Worm (Caenorhabditis elegans) whole organism, mixed stage, embryonic: ENCODE results near the gene K05F6.8.
"Not testable (repeated sequence)": the region's sequence is repeated elsewhere in the genome, so short reads cannot be mapped to it uniquely, and the experiment has no call there.

Experiments
- M03D4.4 ChIP-seq: sonication (generic microtip); optimal IDR thresholded peaks from 2 replicates; lab custom pipeline; 2017; ENCODE audit warnings: mild to moderate bottlenecking, missing genetic modification characterization, missing compliant biosample characterization
- blmp-1 ChIP-seq: fragments of 150-350 bp; optimal IDR thresholded peaks from 2 replicates; lab custom pipeline; 2014; ENCODE audit warnings: missing biosample characterization, missing genetic modification characterization
- ceh-43 ChIP-seq: fragments of 200-800 bp; sonication (Bioruptor generic); optimal IDR thresholded peaks from 2 replicates; lab custom pipeline; 2018; ENCODE audit warnings: mild to moderate bottlenecking, missing genetic modification characterization, moderate library complexity, missing compliant biosample characterization
- ceh-83 ChIP-seq: fragments of 200-800 bp; sonication (Bioruptor generic); optimal IDR thresholded peaks from 2 replicates; lab custom pipeline; 2018; ENCODE audit warnings: mild to moderate bottlenecking, missing genetic modification characterization, missing compliant biosample characterization
- ces-1 ChIP-seq: fragments of 150-350 bp; optimal IDR thresholded peaks from 2 replicates; lab custom pipeline; 2014; ENCODE audit warnings: missing biosample characterization, missing genetic modification reagents, missing genetic modification characterization
- cnd-1 ChIP-seq: fragments of 200-800 bp; sonication (Bioruptor generic); optimal IDR thresholded peaks from 2 replicates; lab custom pipeline; 2018; ENCODE audit warnings: mild to moderate bottlenecking, missing genetic modification characterization, missing compliant biosample characterization
- drap-1 ChIP-seq: fragments of 200-800 bp; sonication (Bioruptor generic); optimal IDR thresholded peaks from 3 replicates; lab custom pipeline; 2018; ENCODE audit warnings: mild to moderate bottlenecking, missing genetic modification characterization, missing compliant biosample characterization
- elt-1 ChIP-seq: sonication (generic microtip); optimal IDR thresholded peaks from 2 replicates; lab custom pipeline; 2017; ENCODE audit warnings: missing genetic modification characterization, mild to moderate bottlenecking, missing compliant biosample characterization, antibody characterized with exemption, moderate library complexity, borderline replicate concordance; ENCODE audit not compliant: insufficient read depth
- elt-3 ChIP-seq: fragments of 150-350 bp; optimal IDR thresholded peaks from 2 replicates; lab custom pipeline; 2014; ENCODE audit warnings: missing biosample characterization, missing genetic modification characterization
- flh-1 ChIP-seq: fragments of 200-800 bp; sonication (Bioruptor generic); optimal IDR thresholded peaks from 2 replicates; lab custom pipeline; 2018; ENCODE audit warnings: mild to moderate bottlenecking, missing genetic modification characterization, moderate library complexity, missing compliant biosample characterization
- ham-2 ChIP-seq: fragments of 200-800 bp; sonication (Bioruptor generic); optimal IDR thresholded peaks from 2 replicates; lab custom pipeline; 2018; ENCODE audit warnings: mild to moderate bottlenecking, missing genetic modification characterization, missing compliant biosample characterization
- hlh-1 ChIP-seq: fragments of 150-350 bp; optimal IDR thresholded peaks from 2 replicates; lab custom pipeline; 2014; ENCODE audit warnings: missing biosample characterization, missing genetic modification reagents, missing genetic modification characterization
- lin-13 ChIP-seq: fragments of 150-350 bp; optimal IDR thresholded peaks from 2 replicates; lab custom pipeline; 2014; ENCODE audit warnings: missing biosample characterization, missing genetic modification characterization
- lin-32 ChIP-seq: fragments of 200-800 bp; sonication (Bioruptor generic); optimal IDR thresholded peaks from 2 replicates; lab custom pipeline; 2018; ENCODE audit warnings: mild to moderate bottlenecking, missing genetic modification characterization, missing compliant biosample characterization
- lsy-2 ChIP-seq: fragments of 150-350 bp; optimal IDR thresholded peaks from 2 replicates; lab custom pipeline; 2014; ENCODE audit warnings: missing biosample characterization, missing genetic modification characterization
- mab-5 ChIP-seq: fragments of 150-350 bp; optimal IDR thresholded peaks from 2 replicates; lab custom pipeline; 2014; ENCODE audit warnings: missing biosample characterization, missing genetic modification characterization
- mep-1 ChIP-seq: fragments of 150-350 bp; optimal IDR thresholded peaks from 2 replicates; lab custom pipeline; 2017; ENCODE audit warnings: missing biosample characterization, missing genetic modification reagents, missing genetic modification characterization, inconsistent platforms
- mls-2 ChIP-seq: sonication (generic microtip); optimal IDR thresholded peaks from 2 replicates; lab custom pipeline; 2016; ENCODE audit warnings: mild to moderate bottlenecking, missing genetic modification characterization, moderate library complexity, missing compliant biosample characterization
- nhr-12 ChIP-seq: fragments of 150-350 bp; optimal IDR thresholded peaks from 2 replicates; lab custom pipeline; 2014; ENCODE audit warnings: missing biosample characterization, missing genetic modification characterization
- nhr-2 ChIP-seq: fragments of 150-350 bp; optimal IDR thresholded peaks from 2 replicates; lab custom pipeline; 2014; ENCODE audit warnings: missing biosample characterization, missing genetic modification characterization
- nhr-28 ChIP-seq: fragments of 150-350 bp; optimal IDR thresholded peaks from 2 replicates; lab custom pipeline; 2014; ENCODE audit warnings: missing biosample characterization, missing genetic modification characterization
- nhr-76 ChIP-seq: sonication (generic microtip); optimal IDR thresholded peaks from 2 replicates; lab custom pipeline; 2017; ENCODE audit warnings: missing biosample characterization, missing genetic modification characterization
- pha-4 ChIP-seq: fragments of 150-350 bp; optimal IDR thresholded peaks from 2 replicates; lab custom pipeline; 2018; ENCODE audit warnings: missing biosample characterization, missing genetic modification reagents, missing genetic modification characterization
- sem-2 ChIP-seq: fragments of 200-800 bp; sonication (Bioruptor generic); optimal IDR thresholded peaks from 2 replicates; lab custom pipeline; 2018; ENCODE audit warnings: mild to moderate bottlenecking, missing genetic modification characterization, missing compliant biosample characterization
- sptf-1 ChIP-seq: sonication (generic microtip); optimal IDR thresholded peaks from 2 replicates; lab custom pipeline; 2017; ENCODE audit warnings: mild to moderate bottlenecking, missing genetic modification characterization, moderate library complexity, missing compliant biosample characterization
- unc-120 ChIP-seq: sonication (generic microtip); optimal IDR thresholded peaks from 2 replicates; lab custom pipeline; 2017; ENCODE audit warnings: missing genetic modification characterization, missing compliant biosample characterization; ENCODE audit not compliant: poor library complexity, severe bottlenecking
- unc-39 ChIP-seq: fragments of 150-350 bp; optimal IDR thresholded peaks from 2 replicates; lab custom pipeline; 2014; ENCODE audit warnings: missing biosample characterization, missing genetic modification characterization
- zip-8 ChIP-seq: fragments of 150-350 bp; optimal IDR thresholded peaks from 2 replicates; lab custom pipeline; 2014; ENCODE audit warnings: missing biosample characterization, missing genetic modification characterization

K05F6.8 gene

DNA sequence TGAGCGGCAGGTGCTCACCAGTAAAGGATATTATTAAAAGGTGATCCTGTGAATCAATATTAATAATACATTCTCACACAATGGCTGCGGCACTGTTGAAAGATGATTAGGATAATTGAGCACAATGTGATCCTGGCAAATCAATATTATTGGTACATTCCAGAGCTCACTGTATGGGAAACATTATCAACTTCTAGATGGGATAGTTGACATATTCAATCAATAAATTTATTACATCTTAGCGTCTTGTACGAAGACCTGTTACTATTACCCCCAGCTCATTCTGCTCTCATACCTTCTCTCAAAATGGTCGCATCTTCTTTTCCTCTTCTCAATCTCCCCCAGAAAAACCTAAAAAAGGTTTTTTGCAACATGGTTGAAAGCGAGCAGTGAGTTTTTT lies 668 bp upstream of the K05F6.8 start, which contains the start of gene fbxb-49:
Gene fbxb-49 (plus strand): TSS at position 301 of the 400 bp plus-strand sequence.
- no peak for TF ChIP-seq elt-1 (tag; lab: Kevin White, UChicago)
- TF ChIP-seq unc-120 (tag; lab: Kevin White, UChicago): no peak
- no peak for TF ChIP-seq unc-39
- TF ChIP-seq lin-13: no peak
- TF ChIP-seq blmp-1 (tag; lab: Kevin White, UChicago): no peak
- TF ChIP-seq elt-3 (tag; lab: Kevin White, UChicago): no peak
- TF ChIP-seq nhr-28 (tag; lab: Kevin White, UChicago): no peak
- TF ChIP-seq nhr-76 (tag; lab: Kevin White, UChicago): no peak
- TF ChIP-seq cnd-1 (tag; lab: Kevin White, UChicago): no peak
- TF ChIP-seq drap-1 (GFP tag; lab: Kevin White, UChicago): no peak
- TF ChIP-seq lsy-2 (tag; lab: Kevin White, UChicago): no peak
- TF ChIP-seq pha-4 (tag; lab: Kevin White, UChicago): no peak
- no peak for TF ChIP-seq M03D4.4

- TF ChIP-seq sem-2 (GFP tag; lab: Kevin White, UChicago): no peak
- TF ChIP-seq nhr-28 (tag; lab: Kevin White, UChicago): no peak
- no peak for TF ChIP-seq nhr-2 (tag; lab: Kevin White, UChicago)
- no peak for TF ChIP-seq mab-5
- no peak for TF ChIP-seq hlh-1 (tag; lab: Kevin White, UChicago)
- TF ChIP-seq elt-3 (tag; lab: Kevin White, UChicago): no peak
- TF ChIP-seq lin-13: no peak
- no peak for TF ChIP-seq blmp-1 (tag; lab: Kevin White, UChicago)
- no peak for TF ChIP-seq sptf-1 (tag; lab: Kevin White, UChicago)
- no peak for TF ChIP-seq pha-4 (tag; lab: Kevin White, UChicago)
- no peak for TF ChIP-seq ces-1 (GFP tag; lab: Kevin White, UChicago)
- TF ChIP-seq unc-39: no peak
These were observed 5.7 kb downstream of the K05F6.8 start, which contains the start of gene K05F6.14 for ce11 chrII:1561863-1562262. Gene K05F6.14 (plus strand): TSS chrII:1562163.

ce11 chrII:1560839-1561238 lies 6.7 kb downstream of the K05F6.8 start:
- TF ChIP-seq drap-1 (GFP tag; lab: Kevin White, UChicago) (no peak), elt-1 (tag; lab: Kevin White, UChicago) (no peak), mls-2 (no peak), sem-2 (GFP tag; lab: Kevin White, UChicago) (no peak), mep-1 (tag; lab: Kevin White, UChicago) (no peak), ham-2 (GFP tag; lab: Kevin White, UChicago) (no peak), flh-1 (no peak), lin-32 (GFP tag; lab: Kevin White, UChicago) (no peak), pha-4 (tag; lab: Kevin White, UChicago) (no peak), nhr-76 (tag; lab: Kevin White, UChicago) (no peak), hlh-1 (tag; lab: Kevin White, UChicago) (no peak), unc-39 (no peak), cnd-1 (tag; lab: Kevin White, UChicago) (no peak), zip-8 (tag; lab: Kevin White, UChicago) (no peak), nhr-12 (tag; lab: Kevin White, UChicago) (no peak), lsy-2 (tag; lab: Kevin White, UChicago) (no peak)
- TF ChIP-seq, all 35 proteins: peak for 0

DNA sequence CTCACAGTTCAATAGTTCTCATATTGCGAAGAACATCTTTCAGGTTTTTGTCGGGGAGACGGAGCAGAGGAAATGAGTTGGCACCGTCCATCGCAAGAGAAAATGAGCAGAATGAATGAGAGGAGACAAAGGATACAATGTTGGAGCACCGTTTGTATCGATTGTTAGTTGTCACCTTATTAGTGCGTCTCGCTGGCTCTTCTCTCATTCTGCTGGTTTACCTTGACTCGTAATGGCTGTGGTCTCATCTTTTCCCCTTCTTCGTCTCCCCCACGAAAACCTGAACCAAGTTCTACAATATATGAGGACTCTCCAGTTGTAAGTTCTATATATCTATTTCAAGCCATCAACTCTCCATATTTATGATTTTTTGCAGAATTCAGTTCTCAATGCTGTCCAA lies 11.3 kb downstream of the K05F6.8 start, which contains the start of the genes fbxb-54 and fbxb-50:
Gene fbxb-54 (minus strand): TSS at position 101 of the 400 bp plus-strand sequence.
Gene fbxb-50 (plus strand): TSS at position 227 of the 400 bp plus-strand sequence.
- TF ChIP-seq elt-3 (tag; lab: Kevin White, UChicago); lin-13; sem-2 (GFP tag; lab: Kevin White, UChicago): not testable (repeated sequence)

ce11 chrII:1550501-1550900 lies 17.0 kb downstream of the K05F6.8 start, which contains the start of the genes fbxb-52 and fbxb-51:
Gene fbxb-52 (minus strand): TSS chrII:1550601.
Gene fbxb-51 (plus strand): TSS chrII:1550712.
- TF ChIP-seq elt-3 (tag; lab: Kevin White, UChicago) (no peak), ceh-43 (GFP tag; lab: Kevin White, UChicago) (no peak), lin-13 (no peak), mep-1 (tag; lab: Kevin White, UChicago) (no peak), unc-120 (tag; lab: Kevin White, UChicago) (no peak), elt-1 (tag; lab: Kevin White, UChicago) (no peak), pha-4 (tag; lab: Kevin White, UChicago) (no peak), cnd-1 (tag; lab: Kevin White, UChicago) (no peak), ceh-83 (GFP tag; lab: Kevin White, UChicago) (no peak)
